Fruit fly (Drosophila melanogaster) whole organism, embryonic: ENCODE results near the gene CG14535.
A peak's percentile ranks its signal among the peaks of the same experiment; 100 is the strongest.

Source experiments
- B-H2 ChIP-seq: fragments of 200-800 bp; sonication (Bioruptor generic); optimal IDR thresholded peaks from 2 replicates; lab custom pipeline; 2018; ENCODE audit warnings: missing biosample characterization, mild to moderate bottlenecking, missing genetic modification characterization
- Bgb ChIP-seq: fragments of 200-800 bp; sonication (Bioruptor generic); IDR thresholded peaks from 2 replicates; pipeline ENCODE4 v1.3.6; 2022; ENCODE audit warnings: missing biosample characterization, missing genetic modification characterization; ENCODE audit not compliant: partially characterized antibody
- CG10267 ChIP-seq: fragments of 200-800 bp; sonication (Bioruptor generic); optimal IDR thresholded peaks from 2 replicates; lab custom pipeline; 2018; ENCODE audit warnings: missing biosample characterization, mild to moderate bottlenecking, missing genetic modification characterization, moderate library complexity
- CG10565 ChIP-seq: fragments of 200-800 bp; sonication (Bioruptor generic); optimal IDR thresholded peaks from 3 replicates; lab custom pipeline; 2016; ENCODE audit warnings: missing biosample characterization, mild to moderate bottlenecking, missing genetic modification characterization
- CG10979 ChIP-seq: fragments of 200-800 bp; sonication (Bioruptor generic); optimal IDR thresholded peaks from 2 replicates; lab custom pipeline; 2018; ENCODE audit warnings: missing biosample characterization, mild to moderate bottlenecking, missing genetic modification characterization, moderate library complexity
- CG12104 ChIP-seq: fragments of 200-800 bp; sonication (Bioruptor generic); optimal IDR thresholded peaks from 3 replicates; lab custom pipeline; 2016; ENCODE audit warnings: missing biosample characterization, missing genetic modification characterization
- CG15514 ChIP-seq: fragments of 200-800 bp; sonication (Bioruptor generic); optimal IDR thresholded peaks from 3 replicates; lab custom pipeline; 2017; ENCODE audit warnings: missing biosample characterization, missing genetic modification characterization, mild to moderate bottlenecking, moderate library complexity, missing genetic modification reagents
- CG17186 ChIP-seq: fragments of 200-800 bp; sonication (Bioruptor generic); optimal IDR thresholded peaks from 3 replicates; lab custom pipeline; 2017; ENCODE audit warnings: missing biosample characterization, missing genetic modification reagents, missing genetic modification characterization
- CG17328 ChIP-seq: fragments of 200-800 bp; sonication (Bioruptor generic); IDR thresholded peaks from 2 replicates; pipeline ENCODE4 v1.3.6; 2022; ENCODE audit warnings: missing biosample characterization, missing genetic modification characterization
- CG17802 ChIP-seq: fragments of 200-800 bp; sonication (Bioruptor generic); optimal IDR thresholded peaks from 2 replicates; lab custom pipeline; 2018; ENCODE audit warnings: missing biosample characterization, mild to moderate bottlenecking, missing genetic modification characterization, moderate library complexity
- CG2202 ChIP-seq: fragments of 200-800 bp; sonication (Bioruptor generic); optimal IDR thresholded peaks from 2 replicates; lab custom pipeline; 2018; ENCODE audit warnings: missing biosample characterization, mild to moderate bottlenecking, missing genetic modification characterization
- CG2712 ChIP-seq: fragments of 200-800 bp; optimal IDR thresholded peaks from 3 replicates; lab custom pipeline; 2019; ENCODE audit warnings: missing biosample characterization, mild to moderate bottlenecking, missing genetic modification characterization, moderate library complexity
- CG6813 ChIP-seq: fragments of 200-800 bp; sonication (Bioruptor generic); optimal IDR thresholded peaks from 2 replicates; lab custom pipeline; 2017; ENCODE audit warnings: missing biosample characterization, missing genetic modification characterization, mild to moderate bottlenecking, moderate library complexity, missing genetic modification reagents
- CG6854 ChIP-seq: fragments of 200-800 bp; sonication (Bioruptor generic); optimal IDR thresholded peaks from 3 replicates; lab custom pipeline; 2017; ENCODE audit warnings: missing biosample characterization, mild to moderate bottlenecking, missing genetic modification characterization
- CG7839 ChIP-seq: fragments of 200-800 bp; sonication (Bioruptor generic); optimal IDR thresholded peaks from 3 replicates; lab custom pipeline; 2018; ENCODE audit warnings: missing biosample characterization, mild to moderate bottlenecking, missing genetic modification characterization, moderate library complexity
- CG8290 ChIP-seq, 3 experiments: fragments of 200-800 bp; sonication (Bioruptor generic); optimal IDR thresholded peaks; 2 replicates each; lab custom pipeline; 2016 to 2019; ENCODE audit warnings: missing biosample characterization in 3 of 3, missing genetic modification characterization in 3 of 3, mild to moderate bottlenecking in 2 of 3, moderate library complexity in 1 of 3
- CG9727 ChIP-seq: fragments of 200-800 bp; sonication (Bioruptor generic); optimal IDR thresholded peaks from 3 replicates; lab custom pipeline; 2017; ENCODE audit warnings: missing biosample characterization, mild to moderate bottlenecking, missing genetic modification characterization
- Fer3 ChIP-seq: fragments of 200-800 bp; sonication (Bioruptor generic); optimal IDR thresholded peaks from 2 replicates; lab custom pipeline; 2018; ENCODE audit warnings: missing biosample characterization, mild to moderate bottlenecking, missing genetic modification characterization, moderate library complexity
- H2.0 ChIP-seq: fragments of 200-800 bp; sonication (Bioruptor generic); IDR thresholded peaks from 2 replicates; pipeline ENCODE4 v1.3.6; 2022; ENCODE audit warnings: missing biosample characterization, missing genetic modification characterization
- Hmx ChIP-seq: fragments of 200-800 bp; sonication (Bioruptor generic); optimal IDR thresholded peaks from 2 replicates; lab custom pipeline; 2016; ENCODE audit warnings: missing biosample characterization, missing genetic modification characterization
- Hsf ChIP-seq: fragments of 200-800 bp; sonication (Bioruptor generic); optimal IDR thresholded peaks from 3 replicates; lab custom pipeline; 2016; ENCODE audit warnings: missing biosample characterization, missing genetic modification characterization
- Meics ChIP-seq: fragments of 200-800 bp; sonication (Bioruptor generic); optimal IDR thresholded peaks from 2 replicates; lab custom pipeline; 2017; ENCODE audit warnings: missing biosample characterization, mild to moderate bottlenecking, missing genetic modification characterization
- NC2α ChIP-seq: fragments of 200-800 bp; sonication (Bioruptor generic); optimal IDR thresholded peaks from 2 replicates; lab custom pipeline; 2016; ENCODE audit warnings: missing biosample characterization, missing genetic modification characterization
- Nf-YA ChIP-seq: fragments of 200-800 bp; sonication (Bioruptor generic); IDR thresholded peaks from 2 replicates; pipeline ENCODE4 v1.3.6; 2022; ENCODE audit warnings: missing biosample characterization, missing genetic modification characterization
- Nf-YB ChIP-seq: fragments of 200-800 bp; sonication (Bioruptor generic); optimal IDR thresholded peaks from 3 replicates; lab custom pipeline; 2019; ENCODE audit warnings: missing biosample characterization, mild to moderate bottlenecking, missing genetic modification characterization, moderate library complexity
- Opbp ChIP-seq: fragments of 200-800 bp; sonication (Bioruptor generic); IDR thresholded peaks from 3 replicates; pipeline ENCODE4 v1.3.6; 2022; ENCODE audit warnings: missing biosample characterization, missing genetic modification characterization; ENCODE audit not compliant: partially characterized antibody
- TFAM ChIP-seq: fragments of 200-800 bp; sonication (Bioruptor generic); optimal IDR thresholded peaks from 2 replicates; lab custom pipeline; 2017; ENCODE audit warnings: missing biosample characterization, missing genetic modification characterization, inconsistent platforms
- ac ChIP-seq: fragments of 200-800 bp; sonication (Bioruptor generic); optimal IDR thresholded peaks from 3 replicates; lab custom pipeline; 2017; ENCODE audit warnings: missing biosample characterization, mild to moderate bottlenecking, missing genetic modification characterization
- bigmax ChIP-seq: fragments of 200-800 bp; sonication (Bioruptor generic); optimal IDR thresholded peaks from 2 replicates; lab custom pipeline; 2018; ENCODE audit warnings: missing biosample characterization, mild to moderate bottlenecking, missing genetic modification characterization
- cad ChIP-seq: fragments of >200 bp; optimal IDR thresholded peaks from 2 replicates; lab custom pipeline; 2017; ENCODE audit warnings: missing biosample characterization, missing genetic modification characterization
- ci ChIP-seq: fragments of 200-800 bp; sonication (Bioruptor generic); IDR thresholded peaks from 3 replicates; pipeline ENCODE4 v1.3.6; 2022; ENCODE audit warnings: missing biosample characterization, missing genetic modification characterization
- danr ChIP-seq: fragments of 200-800 bp; sonication (Bioruptor generic); IDR thresholded peaks from 2 replicates; pipeline ENCODE4 v1.3.6; 2022; ENCODE audit warnings: missing biosample characterization, missing genetic modification characterization
- emc ChIP-seq: fragments of 200-800 bp; sonication (Bioruptor generic); optimal IDR thresholded peaks from 2 replicates; lab custom pipeline; 2016; ENCODE audit warnings: missing biosample characterization, missing genetic modification characterization
- gem ChIP-seq: fragments of 200-800 bp; sonication (Bioruptor generic); optimal IDR thresholded peaks from 2 replicates; lab custom pipeline; 2019; ENCODE audit warnings: missing biosample characterization, mild to moderate bottlenecking, missing genetic modification characterization, moderate library complexity
- gsb ChIP-seq: fragments of 200-800 bp; sonication (Bioruptor generic); IDR thresholded peaks from 2 replicates; pipeline ENCODE4 v1.3.6; 2022; ENCODE audit warnings: missing biosample characterization, missing genetic modification characterization
- lilli ChIP-seq: fragments of 200-800 bp; sonication (Bioruptor generic); optimal IDR thresholded peaks from 3 replicates; lab custom pipeline; 2016; ENCODE audit warnings: missing biosample characterization, missing genetic modification characterization
- lola ChIP-seq, 3 experiments: fragments of >200 bp in 2 of 3; fragments of 200-800 bp in 1 of 3; sonication (Bioruptor generic) in 1 of 3; optimal IDR thresholded peaks; 2 replicates each; lab custom pipeline; 2017 to 2019; ENCODE audit warnings: missing biosample characterization in 3 of 3, missing genetic modification characterization in 3 of 3, mild to moderate bottlenecking in 1 of 3, moderate library complexity in 1 of 3
- mirr ChIP-seq: fragments of 200-800 bp; sonication (Bioruptor generic); optimal IDR thresholded peaks from 3 replicates; lab custom pipeline; 2018; ENCODE audit warnings: missing biosample characterization, mild to moderate bottlenecking, missing genetic modification characterization
- prd ChIP-seq, 3 experiments: fragments of >200 bp in 2 of 3; fragments of 200-800 bp in 1 of 3; sonication (Bioruptor generic) in 1 of 3; optimal IDR thresholded peaks in 2 of 3; IDR thresholded peaks in 1 of 3; 2 replicates in 2 of 3; 3 replicates in 1 of 3; pipeline versions ENCODE4 v1.3.6 to Lab custom; 2017 to 2022; ENCODE audit warnings: missing biosample characterization in 1 of 3, missing genetic modification characterization in 1 of 3
- sc ChIP-seq, 3 experiments: fragments of >200 bp in 2 of 3; fragments of 200-800 bp in 1 of 3; sonication (Bioruptor generic) in 1 of 3; optimal IDR thresholded peaks; 2 replicates in 2 of 3; 3 replicates in 1 of 3; lab custom pipeline; 2017; ENCODE audit warnings: mild to moderate bottlenecking in 1 of 3, missing biosample characterization in 1 of 3, missing genetic modification characterization in 1 of 3, missing genetic modification reagents in 1 of 3
- scrt ChIP-seq: fragments of 200-800 bp; sonication (Bioruptor generic); optimal IDR thresholded peaks from 2 replicates; lab custom pipeline; 2018; ENCODE audit warnings: missing biosample characterization, mild to moderate bottlenecking, missing genetic modification characterization, moderate library complexity
- slbo ChIP-seq: fragments of 200-800 bp; sonication (Bioruptor generic); IDR thresholded peaks from 2 replicates; pipeline ENCODE4 v1.3.6; 2022; ENCODE audit warnings: missing biosample characterization, missing genetic modification characterization
- toy ChIP-seq: fragments of 200-800 bp; sonication (Bioruptor generic); IDR thresholded peaks from 2 replicates; pipeline ENCODE4 v1.3.6; 2022; ENCODE audit warnings: missing biosample characterization, missing genetic modification characterization
- twi ChIP-seq: fragments of 200-800 bp; optimal IDR thresholded peaks from 2 replicates; lab custom pipeline; 2019; ENCODE audit warnings: missing biosample characterization, mild to moderate bottlenecking, missing genetic modification characterization, moderate library complexity
- wor ChIP-seq: fragments of 200-800 bp; sonication (Bioruptor generic); IDR thresholded peaks from 2 replicates; pipeline ENCODE4 v1.3.6; 2022; ENCODE audit warnings: missing biosample characterization, missing genetic modification characterization

The CG14535 gene

dm6 chr2L:7827045-7828004 is 27.9 kb downstream of the CG14535 start, which contains the start of the genes Rack1 and mts (continued):
- TF ChIP-seq bigmax: peak; percentile 64
- peak; percentile 15 for TF ChIP-seq TFAM (GFP tag; lab: Kevin White, UChicago)
- peak; percentile 96 for TF ChIP-seq B-H2 (GFP tag; lab: Kevin White, UChicago)
- TF ChIP-seq Hsf (GFP tag; lab: Kevin White, UChicago): peak; percentile 74
- peak; percentile 73 for TF ChIP-seq CG17802 (tag; lab: Kevin White, UChicago)
- TF ChIP-seq ac (GFP tag; lab: Kevin White, UChicago): peak; percentile 75
- TF ChIP-seq CG2202: peak; percentile 74
- TF ChIP-seq Nf-YB: peak; percentile 67
- peak; percentile 90 for TF ChIP-seq CG6854
- peak; percentile 57 for TF ChIP-seq CG17186 (GFP tag; lab: Kevin White, UChicago)
- TF ChIP-seq gem (tag; lab: Kevin White, UChicago): peak; percentile 68
- TF ChIP-seq cad: no peak
- peak; percentile 64 for TF ChIP-seq emc (GFP tag; lab: Kevin White, UChicago)
- TF ChIP-seq mirr (GFP tag; lab: Kevin White, UChicago): peak; percentile 92
- peak; percentile 96 for TF ChIP-seq CG15514
- TF ChIP-seq wor: peak; percentile 48
- TF ChIP-seq sc (optimal IDR thresholded peaks at IDR 0.05; lab: Kevin White, UChicago): no peak
- peak; percentile 82 for TF ChIP-seq sc (GFP tag; optimal IDR thresholded peaks at IDR 0.05; lab: Kevin White, UChicago)
- peak; percentile 94 for TF ChIP-seq CG6813 (GFP tag; lab: Kevin White, UChicago)
- peak; percentile 89 for TF ChIP-seq CG9727 (GFP tag; lab: Kevin White, UChicago)
- TF ChIP-seq Opbp (GFP tag; lab: Robert Waterston, UW): peak; percentile 66
- TF ChIP-seq Bgb (GFP tag; lab: Robert Waterston, UW): peak; percentile 62; the same call in 1 of the 2 replicates
- no peak for TF ChIP-seq prd (optimal IDR thresholded peaks at IDR 0.05; lab: Kevin White, UChicago)
- TF ChIP-seq prd (GFP tag; IDR thresholded peaks at IDR 0.05; lab: Robert Waterston, UW): peak; percentile 57; the same call in 2 of the 3 replicates
- peak; percentile 79 for TF ChIP-seq CG12104 (GFP tag; lab: Kevin White, UChicago)
- peak; percentile 88 for TF ChIP-seq CG17328 (GFP tag; lab: Robert Waterston, UW)
- TF ChIP-seq gsb (GFP tag; lab: Robert Waterston, UW): peak; percentile 67
- peak; percentile 70 for TF ChIP-seq lilli
- TF ChIP-seq scrt: peak; percentile 83
- peak in 1 of 3 experiments; percentile 21 for TF ChIP-seq lola (GFP tag; optimal IDR thresholded peaks at IDR 0.05; lab: Kevin White, UChicago)
- TF ChIP-seq CG10979 (tag; lab: Kevin White, UChicago): peak; percentile 66
- peak; percentile 37; the same call in 1 of the 2 replicates for TF ChIP-seq toy (GFP tag; lab: Robert Waterston, UW)
- TF ChIP-seq CG8290 (GFP tag; optimal IDR thresholded peaks at IDR 0.05; lab: Kevin White, UChicago): peak; percentile 54
- peak; percentile 74 to 96 for TF ChIP-seq CG8290 (tag; optimal IDR thresholded peaks at IDR 0.05; lab: Kevin White, UChicago)
- peak; percentile 71 for TF ChIP-seq CG2712 (tag; lab: Kevin White, UChicago)
- TF ChIP-seq slbo (GFP tag; lab: Robert Waterston, UW): peak; percentile 84
- TF ChIP-seq Nf-YA (GFP tag; lab: Robert Waterston, UW): peak; percentile 85
- TF ChIP-seq H2.0 (GFP tag; lab: Robert Waterston, UW): peak; percentile 83
- peak; percentile 50; the same call in 1 of the 2 replicates for TF ChIP-seq danr (GFP tag; lab: Robert Waterston, UW)
- no peak for TF ChIP-seq Hmx (GFP tag; lab: Kevin White, UChicago)
- TF ChIP-seq CG10565: no peak
- peak; percentile 52 for TF ChIP-seq twi (tag; lab: Kevin White, UChicago)
- peak; percentile 82 for TF ChIP-seq CG7839
- peak; percentile 97 for TF ChIP-seq ci (GFP tag; lab: Robert Waterston, UW)
- TF ChIP-seq CG10267 (tag; lab: Kevin White, UChicago): peak; percentile 93
- TF ChIP-seq Meics (GFP tag; lab: Kevin White, UChicago): peak; percentile 93
- peak; percentile 63 for TF ChIP-seq NC2α (GFP tag; lab: Kevin White, UChicago)
- TF ChIP-seq Fer3: peak; percentile 89
